Worm (Caenorhabditis elegans) whole organism, L3 larva: ENCODE measurements around the gene col-132.

ENCODE experiments used
- R02D3.7 ChIP-seq: fragments of 150-350 bp; optimal IDR thresholded peaks from 2 replicates; lab custom pipeline; 2014; ENCODE audit warnings: missing biosample characterization, missing genetic modification characterization
- ZK546.5 ChIP-seq: sonication (generic microtip); optimal IDR thresholded peaks from 2 replicates; lab custom pipeline; 2017; ENCODE audit warnings: missing biosample characterization, missing genetic modification characterization
- ceh-28 ChIP-seq: fragments of 150-350 bp; optimal IDR thresholded peaks from 2 replicates; lab custom pipeline; 2014; ENCODE audit warnings: missing biosample characterization, missing genetic modification reagents, missing genetic modification characterization
- ceh-82 ChIP-seq: fragments of 150-350 bp; optimal IDR thresholded peaks from 2 replicates; lab custom pipeline; 2014; ENCODE audit warnings: missing biosample characterization, missing genetic modification characterization
- ceh-9 ChIP-seq: sonication (generic microtip); optimal IDR thresholded peaks from 2 replicates; lab custom pipeline; 2018; ENCODE audit warnings: missing biosample characterization, missing genetic modification characterization
- daf-12 ChIP-seq: fragments of 150-350 bp; optimal IDR thresholded peaks from 2 replicates; lab custom pipeline; 2014; ENCODE audit warnings: missing biosample characterization, missing genetic modification reagents, missing genetic modification characterization
- egl-5 ChIP-seq: fragments of 150-350 bp; optimal IDR thresholded peaks from 2 replicates; lab custom pipeline; 2017; ENCODE audit warnings: missing biosample characterization, missing genetic modification reagents, missing genetic modification characterization, inconsistent platforms
- elt-2 ChIP-seq: sonication (generic microtip); optimal IDR thresholded peaks from 2 replicates; lab custom pipeline; 2016; ENCODE audit warnings: missing genetic modification reagents, mild to moderate bottlenecking, missing genetic modification characterization, missing compliant biosample characterization
- elt-3 ChIP-seq, 3 experiments: fragments of 150-350 bp in 1 of 3; sonication (generic microtip) in 2 of 3; optimal IDR thresholded peaks; 2 replicates in 2 of 3; 4 replicates in 1 of 3; lab custom pipeline; 2014 to 2017; ENCODE audit warnings: missing biosample characterization in 3 of 3, missing genetic modification characterization in 3 of 3
- fkh-10 ChIP-seq: sonication (generic microtip); optimal IDR thresholded peaks from 2 replicates; lab custom pipeline; 2017; ENCODE audit warnings: missing biosample characterization, missing genetic modification reagents, missing genetic modification characterization
- hmg-11 ChIP-seq: sonication (generic microtip); optimal IDR thresholded peaks from 2 replicates; lab custom pipeline; 2016; ENCODE audit warnings: missing genetic modification characterization, missing compliant biosample characterization
- jun-1 ChIP-seq: fragments of 150-350 bp; optimal IDR thresholded peaks from 2 replicates; lab custom pipeline; 2014; ENCODE audit warnings: missing biosample characterization, missing genetic modification reagents, missing genetic modification characterization
- lin-15B ChIP-seq: fragments of 150-350 bp; optimal IDR thresholded peaks from 2 replicates; lab custom pipeline; 2014; ENCODE audit warnings: missing biosample characterization, missing genetic modification characterization
- lin-39 ChIP-seq: fragments of 150-350 bp; optimal IDR thresholded peaks from 2 replicates; lab custom pipeline; 2018; ENCODE audit warnings: missing biosample characterization, missing genetic modification reagents, missing genetic modification characterization
- mdl-1 ChIP-seq: fragments of 150-350 bp; optimal IDR thresholded peaks from 2 replicates; lab custom pipeline; 2014; ENCODE audit warnings: missing biosample characterization, missing genetic modification characterization
- mml-1 ChIP-seq: fragments of 150-350 bp; sonication (generic microtip); optimal IDR thresholded peaks from 3 replicates; lab custom pipeline; 2014; ENCODE audit warnings: missing biosample characterization, missing genetic modification characterization
- nfya-1 ChIP-seq: sonication (generic microtip); optimal IDR thresholded peaks from 2 replicates; lab custom pipeline; 2017; ENCODE audit warnings: missing genetic modification characterization, mild to moderate bottlenecking, missing compliant biosample characterization, antibody characterized with exemption, moderate library complexity; ENCODE audit not compliant: insufficient read depth
- nhr-12 ChIP-seq: fragments of 150-350 bp; optimal IDR thresholded peaks from 2 replicates; lab custom pipeline; 2014; ENCODE audit warnings: missing biosample characterization, missing genetic modification characterization
- nhr-23 ChIP-seq: fragments of 150-350 bp; optimal IDR thresholded peaks from 2 replicates; lab custom pipeline; 2014; ENCODE audit warnings: missing biosample characterization, missing genetic modification reagents, missing genetic modification characterization
- nhr-25 ChIP-seq: sonication (generic microtip); optimal IDR thresholded peaks from 2 replicates; lab custom pipeline; 2017; ENCODE audit warnings: missing biosample characterization, missing genetic modification characterization
- nhr-28 ChIP-seq: fragments of 150-350 bp; optimal IDR thresholded peaks from 2 replicates; lab custom pipeline; 2014; ENCODE audit warnings: missing biosample characterization, missing genetic modification characterization
- nhr-43 ChIP-seq: sonication (generic microtip); optimal IDR thresholded peaks from 2 replicates; lab custom pipeline; 2016; ENCODE audit warnings: mild to moderate bottlenecking, missing genetic modification characterization, missing compliant biosample characterization; ENCODE audit not compliant: poor library complexity, severe bottlenecking
- nhr-67 ChIP-seq: fragments of 150-350 bp; optimal IDR thresholded peaks from 2 replicates; lab custom pipeline; 2014; ENCODE audit warnings: missing biosample characterization, missing genetic modification characterization
- pha-4 ChIP-seq: fragments of 150-350 bp; optimal IDR thresholded peaks from 2 replicates; lab custom pipeline; 2014; ENCODE audit warnings: missing biosample characterization, missing genetic modification reagents, missing genetic modification characterization
- skn-1 ChIP-seq: fragments of 150-350 bp; optimal IDR thresholded peaks from 2 replicates; lab custom pipeline; 2014; ENCODE audit warnings: missing biosample characterization, missing genetic modification characterization
- tbx-2 ChIP-seq: sonication (generic microtip); optimal IDR thresholded peaks from 2 replicates; lab custom pipeline; 2016; ENCODE audit warnings: mild to moderate bottlenecking, missing genetic modification characterization, missing compliant biosample characterization
- unc-62 ChIP-seq: fragments of 150-350 bp; sonication (generic microtip); optimal IDR thresholded peaks from 4 replicates; lab custom pipeline; 2014; ENCODE audit warnings: missing biosample characterization, missing genetic modification reagents, missing genetic modification characterization
- ztf-11 ChIP-seq: fragments of 150-350 bp; optimal IDR thresholded peaks from 2 replicates; lab custom pipeline; 2014; ENCODE audit warnings: missing biosample characterization, missing genetic modification characterization

col-132 gene

ce11 chrIV:13090967-13091366 is at the start of gene col-132:
Gene col-132, minus strand, starts transcription at chrIV:13091067.
- TF ChIP-seq hmg-11 (tag; lab: Kevin White, UChicago) (no peak), elt-3 (tag; optimal IDR thresholded peaks at IDR 0.05; lab: Kevin White, UChicago) (no peak), mml-1 (tag; lab: Kevin White, UChicago) (no peak), ztf-11 (tag; lab: Kevin White, UChicago) (no peak), nhr-67 (tag; lab: Kevin White, UChicago) (no peak), lin-15B (tag; lab: Kevin White, UChicago) (no peak), elt-2 (tag; lab: Kevin White, UChicago) (no peak), nhr-25 (no peak), tbx-2 (no peak), pha-4 (tag; lab: Kevin White, UChicago) (no peak), R02D3.7 (tag; lab: Kevin White, UChicago) (no peak), egl-5 (tag; lab: Kevin White, UChicago) (no peak), lin-39 (tag; lab: Kevin White, UChicago) (no peak), jun-1 (tag; lab: Kevin White, UChicago) (no peak), mdl-1 (no peak), nhr-43 (tag; lab: Kevin White, UChicago) (no peak), fkh-10 (GFP tag; lab: Kevin White, UChicago) (no peak), unc-62 (no peak), nfya-1 (tag; lab: Kevin White, UChicago) (no peak)

ce11 chrIV:13127720-13128119 is 36.9 kb upstream of the col-132 start:
- TF ChIP-seq ceh-9 (tag; lab: Kevin White, UChicago): no peak
- TF ChIP-seq egl-5 (tag; lab: Kevin White, UChicago): no peak
- no peak for TF ChIP-seq elt-2 (tag; lab: Kevin White, UChicago)
- no peak for TF ChIP-seq unc-62
- no peak for TF ChIP-seq ZK546.5 (tag; lab: Kevin White, UChicago)
- no peak for TF ChIP-seq skn-1 (tag; lab: Kevin White, UChicago)
- TF ChIP-seq ceh-82 (tag; lab: Kevin White, UChicago): no peak
- TF ChIP-seq nhr-25: no peak

- TF ChIP-seq nhr-67 (tag; lab: Kevin White, UChicago): no peak
- no peak for TF ChIP-seq nhr-12 (tag; lab: Kevin White, UChicago)
- no peak for TF ChIP-seq jun-1 (tag; lab: Kevin White, UChicago)
- no peak for TF ChIP-seq nfya-1 (tag; lab: Kevin White, UChicago)
- TF ChIP-seq egl-5 (tag; lab: Kevin White, UChicago): no peak
- no peak for TF ChIP-seq mml-1 (tag; lab: Kevin White, UChicago)
- no peak for TF ChIP-seq lin-15B (tag; lab: Kevin White, UChicago)
Measured at ce11 chrIV:13125999-13126398, 35.1 kb upstream of the col-132 start.

- no peak for TF ChIP-seq nhr-28 (tag; lab: Kevin White, UChicago)
- TF ChIP-seq nhr-23 (tag; lab: Kevin White, UChicago): no peak
- TF ChIP-seq nhr-67 (tag; lab: Kevin White, UChicago): no peak
- TF ChIP-seq ceh-82 (tag; lab: Kevin White, UChicago): no peak
- TF ChIP-seq nfya-1 (tag; lab: Kevin White, UChicago): no peak
- no peak for TF ChIP-seq unc-62
- TF ChIP-seq daf-12 (tag; lab: Kevin White, UChicago): no peak
- no peak for TF ChIP-seq ceh-28 (tag; lab: Kevin White, UChicago)
Measured at ce11 chrIV:13121396-13121795, 30.5 kb upstream of the col-132 start.

- TF ChIP-seq daf-12 (tag; lab: Kevin White, UChicago) (no peak), nfya-1 (tag; lab: Kevin White, UChicago) (peak; percentile 58), lin-39 (tag; lab: Kevin White, UChicago) (peak; percentile 34)
- TF ChIP-seq, all 47 proteins: peak for 2
Measured at ce11 chrIV:13118794-13119193, 27.9 kb upstream of the col-132 start, which contains the start of gene unc-30. Gene unc-30, plus strand, starts transcription at chrIV:13118977.

ce11 chrIV:13116679-13117078 is 25.8 kb upstream of the col-132 start:
- TF ChIP-seq nhr-67 (tag; lab: Kevin White, UChicago): no peak
- TF ChIP-seq lin-15B (tag; lab: Kevin White, UChicago): no peak
